Fruit fly (Drosophila melanogaster): ENCODE results near the gene CG5704.

Gene CG5704

DNA sequence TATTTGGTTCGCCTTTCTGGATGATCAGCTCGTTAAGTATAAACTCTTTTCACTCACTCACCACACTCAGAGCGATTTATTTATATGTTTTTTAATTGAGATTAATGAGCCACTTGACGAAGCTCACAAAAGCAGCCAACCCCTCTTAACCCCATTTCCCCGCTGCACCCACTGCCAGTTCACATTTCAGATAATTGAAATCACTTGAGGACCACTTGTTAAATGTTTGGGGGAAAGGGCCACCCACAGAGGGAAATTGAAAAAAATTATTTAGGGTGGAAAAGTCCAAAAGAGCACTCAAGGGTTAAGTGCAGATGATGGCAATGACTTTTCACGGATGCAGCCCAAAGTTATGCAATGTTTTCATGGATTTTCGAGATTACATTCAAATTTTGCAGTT lies 18.0 kb downstream of the CG5704 start (continued):
- TF ChIP-seq CG4328 (GFP tag; optimal IDR thresholded peaks at IDR 0.05), result no peak
- TF ChIP-seq Neu2 (GFP tag; optimal IDR thresholded peaks at IDR 0.05; ENCODE audit: borderline replicate concordance), result no peak
- no peak for TF ChIP-seq CoRest (tag; optimal IDR thresholded peaks at IDR 0.05)
- TF ChIP-seq gsb (GFP tag; IDR thresholded peaks at IDR 0.05), result no peak
- TF ChIP-seq CG9215 (GFP tag; IDR thresholded peaks at IDR 0.05), result peak; percentile 71
- no peak for TF ChIP-seq CG16813 (GFP tag; IDR thresholded peaks at IDR 0.05; ENCODE audit: partially characterized antibody)
- TF ChIP-seq CG10654 (GFP tag; optimal IDR thresholded peaks at IDR 0.05), result no peak
- no peak for TF ChIP-seq sna (GFP tag; IDR thresholded peaks at IDR 0.05; ENCODE audit: partially characterized antibody)
- no peak for TF ChIP-seq zfh1 (GFP tag; IDR thresholded peaks at IDR 0.05)
- no peak for TF ChIP-seq D19B (GFP tag; optimal IDR thresholded peaks at IDR 0.05)
- TF ChIP-seq so (GFP tag; IDR thresholded peaks at IDR 0.05), result no peak
- TF ChIP-seq CG31441 (GFP tag; IDR thresholded peaks at IDR 0.05), result no peak
- no peak for TF ChIP-seq Sin3A (optimal IDR thresholded peaks at IDR 0.05)
- TF ChIP-seq tio (GFP tag; optimal IDR thresholded peaks at IDR 0.05), result no peak
- no peak for TF ChIP-seq nerfin-2 (GFP tag; IDR thresholded peaks at IDR 0.05; ENCODE audit: partially characterized antibody)
- no peak for TF ChIP-seq zfh2 (GFP tag; optimal IDR thresholded peaks at IDR 0.05)
- no peak for TF ChIP-seq CG10462 (GFP tag; optimal IDR thresholded peaks at IDR 0.05)
- TF ChIP-seq CG15011 (GFP tag; optimal IDR thresholded peaks at IDR 0.05), result no peak
- TF ChIP-seq CG31388 (GFP tag; optimal IDR thresholded peaks at IDR 0.05), result no peak
- TF ChIP-seq CG15601 (tag; optimal IDR thresholded peaks at IDR 0.05), result no peak
- no peak for TF ChIP-seq CG11456 (GFP tag; IDR thresholded peaks at IDR 0.05)
- peak; percentile 56 for TF ChIP-seq CG2120 (GFP tag; optimal IDR thresholded peaks at IDR 0.05)
- TF ChIP-seq CG8944 (GFP tag; optimal IDR thresholded peaks at IDR 0.05), result no peak
- TF ChIP-seq aop (GFP tag; IDR thresholded peaks at IDR 0.05), result no peak
- no peak for TF ChIP-seq CG5245 (GFP tag; optimal IDR thresholded peaks at IDR 0.05)
- no peak for TF ChIP-seq CG3847 (GFP tag; IDR thresholded peaks at IDR 0.05)
- no peak for TF ChIP-seq CG7271 (tag; optimal IDR thresholded peaks at IDR 0.05)
- no peak for TF ChIP-seq Optix (GFP tag; IDR thresholded peaks at IDR 0.05)
- no peak for TF ChIP-seq CG11723 (GFP tag; optimal IDR thresholded peaks at IDR 0.05)
- TF ChIP-seq BEAF-32 (GFP tag; optimal IDR thresholded peaks at IDR 0.05), result no peak
- no peak for TF ChIP-seq amos (GFP tag; IDR thresholded peaks at IDR 0.05; ENCODE audit: partially characterized antibody)
- TF ChIP-seq CG8359 (GFP tag; optimal IDR thresholded peaks at IDR 0.05; ENCODE audit: borderline replicate concordance), result no peak
- TF ChIP-seq Ptx1 (GFP tag; IDR thresholded peaks at IDR 0.05), result no peak
- TF ChIP-seq CG3726 (GFP tag; IDR thresholded peaks at IDR 0.05), result no peak
- no peak for TF ChIP-seq CG14014 (GFP tag; IDR thresholded peaks at IDR 0.05)
- TF ChIP-seq Lim3 (GFP tag; IDR thresholded peaks at IDR 0.05), result no peak
- TF ChIP-seq gcm (GFP tag; optimal IDR thresholded peaks at IDR 0.05), result no peak
- no peak for TF ChIP-seq nerfin-1 (tag; optimal IDR thresholded peaks at IDR 0.05)
- no peak for TF ChIP-seq CG2129 (GFP tag; IDR thresholded peaks at IDR 0.05; ENCODE audit: partially characterized antibody)
- TF ChIP-seq NfI (GFP tag; optimal IDR thresholded peaks at IDR 0.05), result no peak
- TF ChIP-seq vnd (GFP tag; IDR thresholded peaks at IDR 0.05; ENCODE audit: partially characterized antibody), result 0 out of 3 replicates have a peak, but pooled peaks have one; percentile 30
- TF ChIP-seq p53 (GFP tag; optimal IDR thresholded peaks at IDR 0.05), result no peak
- TF ChIP-seq gcm2 (GFP tag; optimal IDR thresholded peaks at IDR 0.05), result no peak
- no peak for TF ChIP-seq Atf3 (GFP tag; optimal IDR thresholded peaks at IDR 0.05)
- TF ChIP-seq Xrp1 (GFP tag; IDR thresholded peaks at IDR 0.05), result no peak
- no peak for TF ChIP-seq CG2875 (GFP tag; optimal IDR thresholded peaks at IDR 0.05)
- no peak for TF ChIP-seq C15 (GFP tag; IDR thresholded peaks at IDR 0.05)
- no peak for TF ChIP-seq fd64A (GFP tag; optimal IDR thresholded peaks at IDR 0.05)
- TF ChIP-seq CG11398 (GFP tag; optimal IDR thresholded peaks at IDR 0.05), result no peak
- no peak for TF ChIP-seq jigr1 (GFP tag; IDR thresholded peaks at IDR 0.05)
- TF ChIP-seq E2f2 (GFP tag; IDR thresholded peaks at IDR 0.05), result peak; percentile 10; the same call in 1 of the 2 replicates
- no peak for TF ChIP-seq CG3407 (GFP tag; optimal IDR thresholded peaks at IDR 0.05)

All from whole organism, embryonic.